Worm (Caenorhabditis elegans) whole organism, mixed stage, embryonic: ENCODE results near the gene F19F10.11.

Experiments
- bed-3 ChIP-seq: fragments of 200-800 bp; sonication (Bioruptor generic); optimal IDR thresholded peaks from 3 replicates; lab custom pipeline; 2018; ENCODE audit warnings: mild to moderate bottlenecking, missing genetic modification characterization, moderate library complexity, missing compliant biosample characterization
- ceh-83 ChIP-seq: fragments of 200-800 bp; sonication (Bioruptor generic); optimal IDR thresholded peaks from 2 replicates; lab custom pipeline; 2018; ENCODE audit warnings: mild to moderate bottlenecking, missing genetic modification characterization, missing compliant biosample characterization
- ham-2 ChIP-seq: fragments of 200-800 bp; sonication (Bioruptor generic); optimal IDR thresholded peaks from 2 replicates; lab custom pipeline; 2018; ENCODE audit warnings: mild to moderate bottlenecking, missing genetic modification characterization, missing compliant biosample characterization
- lin-32 ChIP-seq: fragments of 200-800 bp; sonication (Bioruptor generic); optimal IDR thresholded peaks from 2 replicates; lab custom pipeline; 2018; ENCODE audit warnings: mild to moderate bottlenecking, missing genetic modification characterization, missing compliant biosample characterization
- lsy-2 ChIP-seq: fragments of 150-350 bp; optimal IDR thresholded peaks from 2 replicates; lab custom pipeline; 2014; ENCODE audit warnings: missing biosample characterization, missing genetic modification characterization
- nhr-28 ChIP-seq: fragments of 150-350 bp; optimal IDR thresholded peaks from 2 replicates; lab custom pipeline; 2014; ENCODE audit warnings: missing biosample characterization, missing genetic modification characterization
- pha-4 ChIP-seq: fragments of 150-350 bp; optimal IDR thresholded peaks from 2 replicates; lab custom pipeline; 2018; ENCODE audit warnings: missing biosample characterization, missing genetic modification reagents, missing genetic modification characterization
- sptf-1 ChIP-seq: sonication (generic microtip); optimal IDR thresholded peaks from 2 replicates; lab custom pipeline; 2017; ENCODE audit warnings: mild to moderate bottlenecking, missing genetic modification characterization, moderate library complexity, missing compliant biosample characterization
- unc-39 ChIP-seq: fragments of 150-350 bp; optimal IDR thresholded peaks from 2 replicates; lab custom pipeline; 2014; ENCODE audit warnings: missing biosample characterization, missing genetic modification characterization
- unc-62 ChIP-seq: fragments of 150-350 bp; optimal IDR thresholded peaks from 2 replicates; lab custom pipeline; 2014; ENCODE audit warnings: missing biosample characterization, missing genetic modification reagents, missing genetic modification characterization
- ztf-11 ChIP-seq: fragments of 150-350 bp; optimal IDR thresholded peaks from 2 replicates; lab custom pipeline; 2014; ENCODE audit warnings: missing biosample characterization, missing genetic modification characterization

- TF ChIP-seq nhr-28 (tag; lab: Kevin White, UChicago) = no peak
- no peak for TF ChIP-seq sptf-1
- TF ChIP-seq ceh-83 (GFP tag; lab: Kevin White, UChicago) = no peak
- no peak for TF ChIP-seq lsy-2 (tag; lab: Kevin White, UChicago)
- no peak for TF ChIP-seq lin-32 (GFP tag; lab: Kevin White, UChicago)
- no peak for TF ChIP-seq unc-39
- no peak for TF ChIP-seq unc-62 (GFP tag; lab: Kevin White, UChicago)
- TF ChIP-seq ham-2 (GFP tag; lab: Kevin White, UChicago) = no peak
- TF ChIP-seq ztf-11 = no peak
- no peak for TF ChIP-seq bed-3 (GFP tag; lab: Kevin White, UChicago)
- TF ChIP-seq pha-4 = no peak
Measured at ce11 chrV:7622011-7622465, 34.5 kb upstream of the F19F10.11 start, which contains the start of gene C50E3.12.
